Fruit fly (Drosophila melanogaster) whole organism, embryonic: ENCODE data around the gene CG14034.

Source experiments
- Ada2b ChIP-seq: fragments of 200-800 bp; sonication (Bioruptor generic); IDR thresholded peaks from 2 replicates; pipeline ENCODE4 v1.3.6; 2022; ENCODE audit warnings: missing biosample characterization, missing genetic modification characterization
- Asciz ChIP-seq: fragments of 200-800 bp; sonication (Bioruptor generic); optimal IDR thresholded peaks from 2 replicates; lab custom pipeline; 2017; ENCODE audit warnings: missing biosample characterization, mild to moderate bottlenecking, missing genetic modification characterization, missing genetic modification reagents
- Blimp-1 ChIP-seq: fragments of 200-800 bp; sonication (Bioruptor generic); optimal IDR thresholded peaks from 3 replicates; lab custom pipeline; 2018; ENCODE audit warnings: missing biosample characterization, missing genetic modification characterization, mild to moderate bottlenecking, moderate library complexity, missing genetic modification reagents
- CG10147 ChIP-seq: fragments of 200-800 bp; sonication (Bioruptor generic); optimal IDR thresholded peaks from 2 replicates; lab custom pipeline; 2019; ENCODE audit warnings: missing biosample characterization, mild to moderate bottlenecking, missing genetic modification characterization, moderate library complexity
- CG10431 ChIP-seq: fragments of 200-800 bp; sonication (Bioruptor generic); optimal IDR thresholded peaks from 3 replicates; lab custom pipeline; 2018; ENCODE audit warnings: missing biosample characterization, mild to moderate bottlenecking, missing genetic modification characterization
- CG11504 ChIP-seq: fragments of 200-800 bp; sonication (Bioruptor generic); optimal IDR thresholded peaks from 3 replicates; lab custom pipeline; 2019; ENCODE audit warnings: missing biosample characterization, mild to moderate bottlenecking, missing genetic modification characterization, moderate library complexity
- CG13424 ChIP-seq: fragments of 200-800 bp; sonication (Bioruptor generic); optimal IDR thresholded peaks from 2 replicates; lab custom pipeline; 2019; ENCODE audit warnings: missing biosample characterization, mild to moderate bottlenecking, missing genetic modification characterization, moderate library complexity
- CG14965 ChIP-seq: fragments of 200-800 bp; sonication (Bioruptor generic); optimal IDR thresholded peaks from 2 replicates; lab custom pipeline; 2016; ENCODE audit warnings: missing biosample characterization, missing genetic modification characterization, borderline replicate concordance
- CG17612 ChIP-seq: fragments of 200-800 bp; sonication (Bioruptor generic); IDR thresholded peaks from 2 replicates; pipeline ENCODE4 v1.3.6; 2022; ENCODE audit warnings: missing biosample characterization, missing genetic modification characterization
- CG1832 ChIP-seq: fragments of 200-800 bp; sonication (Bioruptor generic); optimal IDR thresholded peaks from 2 replicates; lab custom pipeline; 2017; ENCODE audit warnings: missing biosample characterization, mild to moderate bottlenecking, missing genetic modification characterization, inconsistent platforms
- CG2116 ChIP-seq: fragments of 200-800 bp; sonication (Bioruptor generic); optimal IDR thresholded peaks from 3 replicates; lab custom pipeline; 2018; ENCODE audit warnings: missing biosample characterization, mild to moderate bottlenecking, missing genetic modification characterization
- CG2202 ChIP-seq: fragments of 200-800 bp; sonication (Bioruptor generic); optimal IDR thresholded peaks from 2 replicates; lab custom pipeline; 2018; ENCODE audit warnings: missing biosample characterization, mild to moderate bottlenecking, missing genetic modification characterization
- CG34376 ChIP-seq: fragments of 200-800 bp; sonication (Bioruptor generic); optimal IDR thresholded peaks from 2 replicates; lab custom pipeline; 2018; ENCODE audit warnings: missing biosample characterization, mild to moderate bottlenecking, missing genetic modification characterization
- CG3847 ChIP-seq: fragments of 200-800 bp; sonication (Bioruptor generic); IDR thresholded peaks from 2 replicates; pipeline ENCODE4 v1.3.6; 2022; ENCODE audit warnings: missing biosample characterization, missing genetic modification characterization
- CG4617 ChIP-seq: fragments of 200-800 bp; sonication (Bioruptor generic); optimal IDR thresholded peaks from 3 replicates; lab custom pipeline; 2016; ENCODE audit warnings: missing biosample characterization, missing genetic modification characterization, borderline replicate concordance
- CG5953 ChIP-seq: fragments of 200-800 bp; sonication (Bioruptor generic); IDR thresholded peaks from 2 replicates; pipeline ENCODE4 v1.3.6; 2022; ENCODE audit warnings: missing biosample characterization, missing genetic modification characterization
- CG6654 ChIP-seq: fragments of 200-800 bp; sonication (Bioruptor generic); optimal IDR thresholded peaks from 2 replicates; lab custom pipeline; 2017; ENCODE audit warnings: missing biosample characterization, mild to moderate bottlenecking, missing genetic modification characterization
- CG7963 ChIP-seq: fragments of 200-800 bp; sonication (Bioruptor generic); IDR thresholded peaks from 3 replicates; pipeline ENCODE4 v1.3.6; 2022; ENCODE audit warnings: missing biosample characterization, missing genetic modification characterization; ENCODE audit not compliant: partially characterized antibody
- CG8290 ChIP-seq, 3 experiments: fragments of 200-800 bp; sonication (Bioruptor generic); optimal IDR thresholded peaks; 2 replicates each; lab custom pipeline; 2016 to 2019; ENCODE audit warnings: missing biosample characterization in 3 of 3, missing genetic modification characterization in 3 of 3, mild to moderate bottlenecking in 2 of 3, moderate library complexity in 1 of 3
- CG9727 ChIP-seq: fragments of 200-800 bp; sonication (Bioruptor generic); optimal IDR thresholded peaks from 3 replicates; lab custom pipeline; 2017; ENCODE audit warnings: missing biosample characterization, mild to moderate bottlenecking, missing genetic modification characterization
- Chrac-16 ChIP-seq: fragments of 200-800 bp; sonication (Bioruptor generic); optimal IDR thresholded peaks from 3 replicates; lab custom pipeline; 2016; ENCODE audit warnings: missing biosample characterization, missing genetic modification characterization
- CoRest ChIP-seq: fragments of 200-800 bp; sonication (Bioruptor generic); optimal IDR thresholded peaks from 3 replicates; lab custom pipeline; 2018; ENCODE audit warnings: missing biosample characterization, mild to moderate bottlenecking, missing genetic modification characterization, moderate library complexity
- Dek ChIP-seq: fragments of 200-800 bp; sonication (Bioruptor generic); optimal IDR thresholded peaks from 3 replicates; lab custom pipeline; 2019; ENCODE audit warnings: missing biosample characterization, mild to moderate bottlenecking, missing genetic modification characterization, moderate library complexity
- Dip2 ChIP-seq: fragments of 200-800 bp; sonication (Bioruptor generic); IDR thresholded peaks from 2 replicates; pipeline ENCODE4 v1.3.6; 2022; ENCODE audit warnings: missing biosample characterization, missing genetic modification characterization
- Dip3 ChIP-seq: fragments of 200-800 bp; sonication (Bioruptor generic); optimal IDR thresholded peaks from 3 replicates; lab custom pipeline; 2016; ENCODE audit warnings: missing biosample characterization, missing genetic modification characterization
- Doc3 ChIP-seq: fragments of 200-800 bp; sonication (Bioruptor generic); IDR thresholded peaks from 3 replicates; pipeline ENCODE4 v1.3.6; 2022; ENCODE audit warnings: missing biosample characterization, missing genetic modification characterization; ENCODE audit not compliant: partially characterized antibody
- HLH3B ChIP-seq: fragments of 200-800 bp; sonication (Bioruptor generic); IDR thresholded peaks from 2 replicates; pipeline ENCODE4 v1.3.6; 2022; ENCODE audit warnings: missing biosample characterization, missing genetic modification characterization
- HmgZ ChIP-seq: fragments of 200-800 bp; sonication (Bioruptor generic); optimal IDR thresholded peaks from 2 replicates; lab custom pipeline; 2018; ENCODE audit warnings: missing biosample characterization, mild to moderate bottlenecking, missing genetic modification characterization
- Lim3 ChIP-seq: fragments of 200-800 bp; sonication (Bioruptor generic); IDR thresholded peaks from 2 replicates; pipeline ENCODE4 v1.3.6; 2022; ENCODE audit warnings: missing biosample characterization, missing genetic modification characterization
- Max ChIP-seq: fragments of 200-800 bp; sonication (Bioruptor generic); optimal IDR thresholded peaks from 2 replicates; lab custom pipeline; 2016; ENCODE audit warnings: missing biosample characterization, mild to moderate bottlenecking, missing genetic modification characterization
- Mrtf ChIP-seq: fragments of 200-800 bp; sonication (Bioruptor generic); IDR thresholded peaks from 3 replicates; pipeline ENCODE4 v1.3.6; 2022; ENCODE audit warnings: missing biosample characterization, missing genetic modification characterization
- Poxn ChIP-seq: fragments of 200-800 bp; sonication (Bioruptor generic); IDR thresholded peaks from 2 replicates; pipeline ENCODE4 v1.3.6; 2022; ENCODE audit warnings: missing biosample characterization, missing genetic modification characterization
- Scr ChIP-seq: fragments of 200-800 bp; sonication (Bioruptor generic); IDR thresholded peaks from 2 replicates; pipeline ENCODE4 v1.3.6; 2022; ENCODE audit warnings: missing biosample characterization, missing genetic modification characterization; ENCODE audit not compliant: partially characterized antibody
- fd102C ChIP-seq: fragments of 200-800 bp; sonication (Bioruptor generic); optimal IDR thresholded peaks from 2 replicates; lab custom pipeline; 2018; ENCODE audit warnings: missing biosample characterization, mild to moderate bottlenecking, missing genetic modification characterization, moderate library complexity
- gcm ChIP-seq: fragments of 200-800 bp; sonication (Bioruptor generic); optimal IDR thresholded peaks from 2 replicates; lab custom pipeline; 2019; ENCODE audit warnings: missing biosample characterization, mild to moderate bottlenecking, missing genetic modification characterization, moderate library complexity
- gcm2 ChIP-seq: fragments of 200-800 bp; sonication (Bioruptor generic); optimal IDR thresholded peaks from 2 replicates; lab custom pipeline; 2016; ENCODE audit warnings: missing biosample characterization, missing genetic modification characterization
- hb ChIP-seq: fragments of 200-800 bp; sonication (Bioruptor generic); IDR thresholded peaks from 3 replicates; pipeline ENCODE4 v1.3.6; 2022; ENCODE audit warnings: missing biosample characterization, missing genetic modification characterization; ENCODE audit not compliant: partially characterized antibody
- hkb ChIP-seq, 2 experiments: fragments of 200-800 bp in 1 of 2; fragments of >200 bp in 1 of 2; sonication (Bioruptor generic) in 1 of 2; IDR thresholded peaks in 1 of 2; optimal IDR thresholded peaks in 1 of 2; 2 replicates each; pipeline versions ENCODE4 v1.3.6 to Lab custom; 2017 to 2022; ENCODE audit warnings: missing biosample characterization in 1 of 2, missing genetic modification characterization in 1 of 2
- kay ChIP-seq: fragments of 200-800 bp; sonication (Bioruptor generic); optimal IDR thresholded peaks from 2 replicates; lab custom pipeline; 2016; ENCODE audit warnings: missing biosample characterization, missing genetic modification characterization
- lbe ChIP-seq: fragments of 200-800 bp; sonication (Bioruptor generic); optimal IDR thresholded peaks from 2 replicates; lab custom pipeline; 2016; ENCODE audit warnings: missing biosample characterization, mild to moderate bottlenecking, missing genetic modification characterization
- org-1 ChIP-seq: fragments of 200-800 bp; sonication (Bioruptor generic); optimal IDR thresholded peaks from 2 replicates; lab custom pipeline; 2017; ENCODE audit warnings: missing biosample characterization, missing genetic modification characterization
- ranshi ChIP-seq: fragments of 200-800 bp; sonication (Bioruptor generic); IDR thresholded peaks from 2 replicates; pipeline ENCODE4 v1.3.6; 2022; ENCODE audit warnings: missing biosample characterization, missing genetic modification characterization
- sisA ChIP-seq: fragments of 200-800 bp; sonication (Bioruptor generic); IDR thresholded peaks from 2 replicates; pipeline ENCODE4 v1.3.6; 2022; ENCODE audit warnings: missing biosample characterization, missing genetic modification characterization
- sqz ChIP-seq: fragments of 200-800 bp; sonication (Bioruptor generic); optimal IDR thresholded peaks from 3 replicates; lab custom pipeline; 2018; ENCODE audit warnings: missing biosample characterization, mild to moderate bottlenecking, missing genetic modification characterization
- sug ChIP-seq: fragments of 200-800 bp; optimal IDR thresholded peaks from 2 replicates; lab custom pipeline; 2019; ENCODE audit warnings: missing biosample characterization, mild to moderate bottlenecking, missing genetic modification characterization, moderate library complexity
- tna ChIP-seq: fragments of 200-800 bp; sonication (Bioruptor generic); IDR thresholded peaks from 2 replicates; pipeline ENCODE4 v1.3.6; 2022; ENCODE audit warnings: missing biosample characterization, missing genetic modification characterization; ENCODE audit not compliant: partially characterized antibody
- vnd ChIP-seq: fragments of 200-800 bp; sonication (Bioruptor generic); IDR thresholded peaks from 3 replicates; pipeline ENCODE4 v1.3.6; 2022; ENCODE audit warnings: missing biosample characterization, missing genetic modification characterization; ENCODE audit not compliant: partially characterized antibody
- wor ChIP-seq: fragments of 200-800 bp; sonication (Bioruptor generic); IDR thresholded peaks from 2 replicates; pipeline ENCODE4 v1.3.6; 2022; ENCODE audit warnings: missing biosample characterization, missing genetic modification characterization

The CG14034 gene

DNA sequence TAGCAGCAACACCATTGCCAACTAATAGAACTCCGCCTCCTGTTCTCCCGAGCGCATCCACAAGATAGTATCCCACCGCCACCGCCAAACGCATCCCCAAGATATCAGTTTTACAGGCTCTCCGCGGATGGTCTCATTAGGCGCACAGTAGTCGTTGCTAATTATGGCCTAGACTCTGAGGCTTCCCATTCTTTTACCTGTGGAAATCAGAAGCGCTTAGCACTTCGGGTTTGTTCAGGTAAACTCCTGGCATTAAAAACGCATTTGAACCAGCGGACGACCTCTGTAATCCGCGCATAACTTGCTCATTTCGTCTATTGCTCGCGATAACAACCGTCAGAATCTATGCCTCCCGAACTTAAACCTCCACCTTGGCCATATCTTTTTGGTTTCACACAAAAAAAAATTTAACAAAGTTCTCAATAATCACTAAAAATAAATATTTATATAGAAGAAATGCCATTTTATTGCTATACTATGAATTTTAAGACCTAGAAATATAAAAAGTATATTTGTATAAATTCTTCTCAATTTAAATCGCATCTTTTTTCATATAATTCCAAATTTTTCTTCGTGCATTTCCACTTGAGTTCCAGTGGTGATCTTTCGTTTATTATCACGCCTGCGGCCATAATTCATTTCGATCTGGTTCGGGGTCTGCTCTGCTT, 21.7 kb upstream of the CG14034 start (continued):
- TF ChIP-seq Asciz (GFP tag; lab: Kevin White, UChicago) (peak; percentile 30), CG11504 (tag; lab: Kevin White, UChicago) (peak; percentile 71), sqz (GFP tag; lab: Kevin White, UChicago) (peak; percentile 6), CG3847 (GFP tag; lab: Robert Waterston, UW) (no peak), fd102C (no peak), CG17612 (GFP tag; lab: Robert Waterston, UW) (no peak), Dip2 (no peak), CG6654 (GFP tag; lab: Kevin White, UChicago) (no peak), CG5953 (no peak), CoRest (tag; lab: Kevin White, UChicago) (peak; percentile 79), hb (GFP tag; lab: Robert Waterston, UW) (no peak), CG7963 (GFP tag; lab: Robert Waterston, UW) (no peak), Dek (tag; lab: Kevin White, UChicago) (no peak), CG2116 (GFP tag; lab: Kevin White, UChicago) (peak; percentile 3), sug (tag; lab: Kevin White, UChicago) (no peak), CG9727 (GFP tag; lab: Kevin White, UChicago) (peak; percentile 82), tna (GFP tag; lab: Robert Waterston, UW) (no peak), HmgZ (tag; lab: Kevin White, UChicago) (no peak), lbe (GFP tag; lab: Kevin White, UChicago) (no peak), gcm2 (GFP tag; lab: Kevin White, UChicago) (no peak), Doc3 (GFP tag; lab: Robert Waterston, UW) (no peak), CG1832 (no peak), Chrac-16 (GFP tag; lab: Kevin White, UChicago) (peak; percentile 40), HLH3B (GFP tag; lab: Robert Waterston, UW) (peak; percentile 65), CG10147 (no peak), gcm (GFP tag; lab: Kevin White, UChicago) (peak; percentile 87), Max (GFP tag; lab: Kevin White, UChicago) (peak; percentile 28), CG8290 (GFP tag; optimal IDR thresholded peaks at IDR 0.05; lab: Kevin White, UChicago) (peak; percentile 18), CG8290 (tag; optimal IDR thresholded peaks at IDR 0.05; lab: Kevin White, UChicago) (no peak), vnd (no peak), Ada2b (GFP tag; lab: Robert Waterston, UW) (no peak), wor (no peak), CG10431 (GFP tag; lab: Kevin White, UChicago) (no peak), hkb (optimal IDR thresholded peaks at IDR 0.05; lab: Kevin White, UChicago) (no peak), hkb (GFP tag; IDR thresholded peaks at IDR 0.05; lab: Robert Waterston, UW) (0 out of 2 replicates have a peak, but pooled peaks have one; percentile 40), CG14965 (GFP tag; lab: Kevin White, UChicago) (no peak), CG4617 (GFP tag; lab: Kevin White, UChicago) (peak; percentile 11), Blimp-1 (GFP tag; lab: Kevin White, UChicago) (peak; percentile 84), kay (peak; percentile 5), Mrtf (GFP tag; lab: Robert Waterston, UW) (no peak), Poxn (GFP tag; lab: Robert Waterston, UW) (no peak), CG13424 (tag; lab: Kevin White, UChicago) (peak; percentile 77), Scr (GFP tag; lab: Robert Waterston, UW) (no peak), CG34376 (GFP tag; lab: Kevin White, UChicago) (no peak), ranshi (GFP tag; lab: Robert Waterston, UW) (0 out of 2 replicates have a peak, but pooled peaks have one; percentile 34), Lim3 (no peak), org-1 (GFP tag; lab: Kevin White, UChicago) (peak; percentile 13), CG2202 (tag; lab: Kevin White, UChicago) (peak; percentile 80), sisA (GFP tag; lab: Robert Waterston, UW) (peak; percentile 45), Dip3 (no peak)
